Fruit fly (Drosophila melanogaster) whole organism, adult: ENCODE data around the gene CG42259.

Experiments used
- CG12768 ChIP-seq: fragments of 200-800 bp; sonication (Bioruptor generic); optimal IDR thresholded peaks from 2 replicates; lab custom pipeline; 2017; ENCODE audit warnings: missing biosample characterization, missing genetic modification characterization, mild to moderate bottlenecking, moderate library complexity, missing genetic modification reagents
- CG7045 ChIP-seq: fragments of 200-800 bp; sonication (Bioruptor generic); optimal IDR thresholded peaks from 2 replicates; lab custom pipeline; 2017; ENCODE audit warnings: missing biosample characterization, mild to moderate bottlenecking, missing genetic modification characterization
- Crg-1 ChIP-seq: fragments of 200-800 bp; sonication (Bioruptor generic); optimal IDR thresholded peaks from 2 replicates; lab custom pipeline; 2016; ENCODE audit warnings: missing biosample characterization, missing genetic modification characterization
- bab1 ChIP-seq: fragments of 200-800 bp; sonication (Bioruptor generic); optimal IDR thresholded peaks from 3 replicates; lab custom pipeline; 2019; ENCODE audit warnings: missing biosample characterization, mild to moderate bottlenecking, missing genetic modification characterization, moderate library complexity
- cic ChIP-seq: fragments of 200-800 bp; sonication (Bioruptor generic); optimal IDR thresholded peaks from 2 replicates; lab custom pipeline; 2017; ENCODE audit warnings: missing biosample characterization, mild to moderate bottlenecking, missing genetic modification characterization, moderate library complexity
- pad ChIP-seq: fragments of 200-800 bp; sonication (Bioruptor generic); optimal IDR thresholded peaks from 3 replicates; lab custom pipeline; 2017; ENCODE audit warnings: missing biosample characterization, missing genetic modification characterization, mild to moderate bottlenecking, moderate library complexity, missing genetic modification reagents

dm6 chrX:1006182-1006581 lies 39.8 kb upstream of the CG42259 start:
- TF ChIP-seq Crg-1 (no peak), cic (GFP tag; lab: Kevin White, UChicago) (no peak), pad (GFP tag; lab: Kevin White, UChicago) (no peak), CG12768 (GFP tag; lab: Kevin White, UChicago) (no peak), CG7045 (GFP tag; lab: Kevin White, UChicago) (no peak), bab1 (GFP tag; lab: Kevin White, UChicago) (no peak)
